Fruit fly (Drosophila melanogaster) whole organism, embryonic: ENCODE measurements around the gene CG14062.

Experiments used
- Antp ChIP-seq: fragments of 200-800 bp; sonication (Bioruptor generic); optimal IDR thresholded peaks from 3 replicates; lab custom pipeline; 2016; ENCODE audit warnings: missing biosample characterization, missing genetic modification characterization
- CG11085 ChIP-seq: fragments of 200-800 bp; sonication (Bioruptor generic); IDR thresholded peaks from 2 replicates; pipeline ENCODE4 v1.3.6; 2022; ENCODE audit warnings: missing biosample characterization, missing genetic modification characterization
- CG11456 ChIP-seq: fragments of 200-800 bp; sonication (Bioruptor generic); IDR thresholded peaks from 3 replicates; pipeline ENCODE4 v1.3.6; 2022; ENCODE audit warnings: missing biosample characterization, missing genetic modification characterization
- CG11504 ChIP-seq: fragments of 200-800 bp; sonication (Bioruptor generic); optimal IDR thresholded peaks from 3 replicates; lab custom pipeline; 2019; ENCODE audit warnings: missing biosample characterization, mild to moderate bottlenecking, missing genetic modification characterization, moderate library complexity
- CG12744 ChIP-seq: fragments of 200-800 bp; sonication (Bioruptor generic); optimal IDR thresholded peaks from 2 replicates; lab custom pipeline; 2016; ENCODE audit warnings: missing biosample characterization, missing genetic modification characterization
- CG13287 ChIP-seq: fragments of 200-800 bp; sonication (Bioruptor generic); IDR thresholded peaks from 2 replicates; pipeline ENCODE4 v1.3.6; 2022; ENCODE audit warnings: missing biosample characterization, missing genetic modification characterization; ENCODE audit not compliant: partially characterized antibody
- CG13296 ChIP-seq: fragments of 200-800 bp; sonication (Bioruptor generic); optimal IDR thresholded peaks from 3 replicates; lab custom pipeline; 2018; ENCODE audit warnings: missing biosample characterization, mild to moderate bottlenecking, missing genetic modification characterization
- CG13424 ChIP-seq: fragments of 200-800 bp; sonication (Bioruptor generic); optimal IDR thresholded peaks from 2 replicates; lab custom pipeline; 2019; ENCODE audit warnings: missing biosample characterization, mild to moderate bottlenecking, missing genetic modification characterization, moderate library complexity
- CG17359 ChIP-seq: fragments of 200-800 bp; sonication (Bioruptor generic); optimal IDR thresholded peaks from 3 replicates; lab custom pipeline; 2018; ENCODE audit warnings: missing biosample characterization, mild to moderate bottlenecking, missing genetic modification characterization, moderate library complexity
- CG17568 ChIP-seq: fragments of 200-800 bp; sonication (Bioruptor generic); optimal IDR thresholded peaks from 2 replicates; lab custom pipeline; 2018; ENCODE audit warnings: missing biosample characterization, mild to moderate bottlenecking, missing genetic modification characterization, moderate library complexity
- CG18011 ChIP-seq: fragments of 200-800 bp; sonication (Bioruptor generic); optimal IDR thresholded peaks from 2 replicates; lab custom pipeline; 2017; ENCODE audit warnings: missing biosample characterization, missing genetic modification characterization, mild to moderate bottlenecking, moderate library complexity, missing genotype
- CG18599 ChIP-seq: fragments of 200-800 bp; sonication (Bioruptor generic); optimal IDR thresholded peaks from 3 replicates; lab custom pipeline; 2017; ENCODE audit warnings: missing biosample characterization, missing genetic modification characterization, mild to moderate bottlenecking, moderate library complexity, missing genetic modification reagents
- CG2120 ChIP-seq: fragments of 200-800 bp; sonication (Bioruptor generic); optimal IDR thresholded peaks from 3 replicates; lab custom pipeline; 2016; ENCODE audit warnings: missing biosample characterization, missing genetic modification characterization
- CG2202 ChIP-seq: fragments of 200-800 bp; sonication (Bioruptor generic); optimal IDR thresholded peaks from 2 replicates; lab custom pipeline; 2018; ENCODE audit warnings: missing biosample characterization, mild to moderate bottlenecking, missing genetic modification characterization
- CG2712 ChIP-seq: fragments of 200-800 bp; optimal IDR thresholded peaks from 3 replicates; lab custom pipeline; 2019; ENCODE audit warnings: missing biosample characterization, mild to moderate bottlenecking, missing genetic modification characterization, moderate library complexity
- CG34376 ChIP-seq: fragments of 200-800 bp; sonication (Bioruptor generic); optimal IDR thresholded peaks from 2 replicates; lab custom pipeline; 2018; ENCODE audit warnings: missing biosample characterization, mild to moderate bottlenecking, missing genetic modification characterization
- CG43689 ChIP-seq: fragments of 200-800 bp; sonication (Bioruptor generic); IDR thresholded peaks from 2 replicates; pipeline ENCODE4 v1.3.6; 2022; ENCODE audit warnings: missing biosample characterization, missing genetic modification characterization
- CG8089 ChIP-seq: fragments of 200-800 bp; sonication (Bioruptor generic); optimal IDR thresholded peaks from 3 replicates; lab custom pipeline; 2016; ENCODE audit warnings: missing biosample characterization, missing genetic modification characterization
- CTCF ChIP-seq: fragments of 200-800 bp; sonication (Bioruptor generic); optimal IDR thresholded peaks from 2 replicates; lab custom pipeline; 2017; ENCODE audit warnings: missing biosample characterization, mild to moderate bottlenecking, missing genetic modification characterization, moderate library complexity
- Dek ChIP-seq: fragments of 200-800 bp; sonication (Bioruptor generic); optimal IDR thresholded peaks from 3 replicates; lab custom pipeline; 2019; ENCODE audit warnings: missing biosample characterization, mild to moderate bottlenecking, missing genetic modification characterization, moderate library complexity
- Mad ChIP-seq: fragments of 200-800 bp; sonication (Bioruptor generic); optimal IDR thresholded peaks from 2 replicates; lab custom pipeline; 2016; ENCODE audit warnings: missing biosample characterization, missing genetic modification characterization
- Neu2 ChIP-seq: fragments of 200-800 bp; sonication (Bioruptor generic); optimal IDR thresholded peaks from 3 replicates; lab custom pipeline; 2016; ENCODE audit warnings: missing biosample characterization, missing genetic modification characterization, borderline replicate concordance
- Oaz ChIP-seq: fragments of 200-800 bp; sonication (Bioruptor generic); IDR thresholded peaks from 2 replicates; pipeline ENCODE4 v1.3.6; 2022; ENCODE audit warnings: missing biosample characterization, missing genetic modification characterization
- Optix ChIP-seq: fragments of 200-800 bp; sonication (Bioruptor generic); IDR thresholded peaks from 3 replicates; pipeline ENCODE4 v1.3.6; 2022; ENCODE audit warnings: missing biosample characterization, missing genetic modification characterization
- PHDP ChIP-seq: fragments of 200-800 bp; sonication (Bioruptor generic); optimal IDR thresholded peaks from 3 replicates; lab custom pipeline; 2018; ENCODE audit warnings: missing biosample characterization, mild to moderate bottlenecking, missing genetic modification characterization, moderate library complexity
- Pdp1 ChIP-seq, 2 experiments: fragments of 200-800 bp; sonication (Bioruptor generic); optimal IDR thresholded peaks; 3 replicates each; lab custom pipeline; 2016; ENCODE audit warnings: missing biosample characterization in 2 of 2, missing genetic modification characterization in 2 of 2, mild to moderate bottlenecking in 1 of 2, moderate library complexity in 1 of 2
- Sin3A ChIP-seq: fragments of >200 bp; optimal IDR thresholded peaks from 2 replicates; lab custom pipeline; 2018
- Sox100B ChIP-seq: fragments of 200-800 bp; sonication (Bioruptor generic); optimal IDR thresholded peaks from 3 replicates; lab custom pipeline; 2018; ENCODE audit warnings: missing biosample characterization, mild to moderate bottlenecking, missing genetic modification characterization
- Sry-δ ChIP-seq: fragments of 200-800 bp; sonication (Bioruptor generic); optimal IDR thresholded peaks from 2 replicates; lab custom pipeline; 2016; ENCODE audit warnings: missing biosample characterization, missing genetic modification characterization
- TFAM ChIP-seq: fragments of 200-800 bp; sonication (Bioruptor generic); optimal IDR thresholded peaks from 2 replicates; lab custom pipeline; 2017; ENCODE audit warnings: missing biosample characterization, missing genetic modification characterization, inconsistent platforms
- Xrp1 ChIP-seq: fragments of 200-800 bp; sonication (Bioruptor generic); IDR thresholded peaks from 2 replicates; pipeline ENCODE4 v1.3.6; 2022; ENCODE audit warnings: missing biosample characterization, missing genetic modification characterization
- abd-A ChIP-seq: fragments of 200-800 bp; sonication (Bioruptor generic); optimal IDR thresholded peaks from 3 replicates; lab custom pipeline; 2019; ENCODE audit warnings: missing biosample characterization, mild to moderate bottlenecking, missing genetic modification characterization, moderate library complexity
- dmrt99B ChIP-seq: fragments of 200-800 bp; sonication (Bioruptor generic); optimal IDR thresholded peaks from 2 replicates; lab custom pipeline; 2018; ENCODE audit warnings: missing biosample characterization, mild to moderate bottlenecking, missing genetic modification characterization, moderate library complexity
- dpn ChIP-seq, 2 experiments: fragments of 200-800 bp; sonication (Bioruptor generic); optimal IDR thresholded peaks; 3 replicates each; lab custom pipeline; 2016; ENCODE audit warnings: missing biosample characterization in 2 of 2, missing genetic modification characterization in 2 of 2
- gcm ChIP-seq: fragments of 200-800 bp; sonication (Bioruptor generic); optimal IDR thresholded peaks from 2 replicates; lab custom pipeline; 2019; ENCODE audit warnings: missing biosample characterization, mild to moderate bottlenecking, missing genetic modification characterization, moderate library complexity
- grau ChIP-seq: fragments of 200-800 bp; optimal IDR thresholded peaks from 3 replicates; lab custom pipeline; 2019; ENCODE audit warnings: missing biosample characterization, mild to moderate bottlenecking, missing genetic modification characterization, moderate library complexity
- gsb-n ChIP-seq: fragments of 200-800 bp; sonication (Bioruptor generic); optimal IDR thresholded peaks from 3 replicates; lab custom pipeline; 2018; ENCODE audit warnings: missing biosample characterization, mild to moderate bottlenecking, missing genetic modification characterization
- hkb ChIP-seq, 2 experiments: fragments of 200-800 bp in 1 of 2; fragments of >200 bp in 1 of 2; sonication (Bioruptor generic) in 1 of 2; IDR thresholded peaks in 1 of 2; optimal IDR thresholded peaks in 1 of 2; 2 replicates each; pipeline versions ENCODE4 v1.3.6 to Lab custom; 2017 to 2022; ENCODE audit warnings: missing biosample characterization in 1 of 2, missing genetic modification characterization in 1 of 2
- ken ChIP-seq: fragments of 200-800 bp; sonication (Bioruptor generic); IDR thresholded peaks from 3 replicates; pipeline ENCODE4 v1.3.6; 2022; ENCODE audit warnings: missing biosample characterization, missing genetic modification characterization
- p53 ChIP-seq: fragments of 200-800 bp; sonication (Bioruptor generic); optimal IDR thresholded peaks from 2 replicates; lab custom pipeline; 2016; ENCODE audit warnings: missing biosample characterization, missing genetic modification characterization
- pb ChIP-seq: fragments of 200-800 bp; sonication (Bioruptor generic); optimal IDR thresholded peaks from 3 replicates; lab custom pipeline; 2016; ENCODE audit warnings: missing biosample characterization, missing genetic modification characterization
- pita ChIP-seq: fragments of 200-800 bp; sonication (Bioruptor generic); optimal IDR thresholded peaks from 2 replicates; lab custom pipeline; 2017; ENCODE audit warnings: missing biosample characterization, mild to moderate bottlenecking, missing genetic modification characterization
- scrt ChIP-seq: fragments of 200-800 bp; sonication (Bioruptor generic); optimal IDR thresholded peaks from 2 replicates; lab custom pipeline; 2018; ENCODE audit warnings: missing biosample characterization, mild to moderate bottlenecking, missing genetic modification characterization, moderate library complexity
- sens ChIP-seq: fragments of 200-800 bp; sonication (Bioruptor generic); peaks from one replicate; lab custom pipeline; 2016; ENCODE audit warnings: missing biosample characterization, missing genetic modification characterization
- sens-2 ChIP-seq: fragments of 200-800 bp; sonication (Bioruptor generic); IDR thresholded peaks from 2 replicates; pipeline ENCODE4 v1.3.6; 2022; ENCODE audit warnings: missing biosample characterization, missing genetic modification characterization
- sob ChIP-seq: fragments of 200-800 bp; sonication (Bioruptor generic); IDR thresholded peaks from 2 replicates; pipeline ENCODE4 v1.3.6; 2022; ENCODE audit warnings: missing biosample characterization, missing genetic modification characterization
- tx ChIP-seq: fragments of 200-800 bp; sonication (Bioruptor generic); optimal IDR thresholded peaks from 2 replicates; lab custom pipeline; 2016; ENCODE audit warnings: missing biosample characterization, missing genetic modification characterization
- vvl ChIP-seq: fragments of 200-800 bp; sonication (Bioruptor generic); IDR thresholded peaks from 2 replicates; pipeline ENCODE4 v1.3.6; 2022; ENCODE audit warnings: missing biosample characterization, missing genetic modification characterization
- wek ChIP-seq: fragments of 200-800 bp; sonication (Bioruptor generic); optimal IDR thresholded peaks from 3 replicates; lab custom pipeline; 2018; ENCODE audit warnings: missing biosample characterization, mild to moderate bottlenecking, missing genetic modification characterization, moderate library complexity
- wor ChIP-seq: fragments of 200-800 bp; sonication (Bioruptor generic); IDR thresholded peaks from 2 replicates; pipeline ENCODE4 v1.3.6; 2022; ENCODE audit warnings: missing biosample characterization, missing genetic modification characterization
- zen ChIP-seq: fragments of 200-800 bp; sonication (Bioruptor generic); optimal IDR thresholded peaks from 3 replicates; lab custom pipeline; 2018; ENCODE audit warnings: missing biosample characterization, mild to moderate bottlenecking, missing genetic modification characterization, moderate library complexity

The CG14062 gene

dm6 chr3R:28677527-28678134 lies 34.9 kb upstream of the CG14062 start (continued):
- TF ChIP-seq Xrp1 (GFP tag; lab: Robert Waterston, UW) (0 out of 2 replicates have a peak, but pooled peaks have one; percentile 9), PHDP (peak; percentile 44), sob (GFP tag; lab: Robert Waterston, UW) (no peak), Oaz (GFP tag; lab: Robert Waterston, UW) (no peak), tx (GFP tag; lab: Kevin White, UChicago) (no peak), wor (GFP tag; lab: Robert Waterston, UW) (no peak), CG11085 (GFP tag; lab: Robert Waterston, UW) (no peak), sens-2 (no peak), wek (GFP tag; lab: Kevin White, UChicago) (no peak), CG11456 (no peak), Sox100B (GFP tag; lab: Kevin White, UChicago) (peak; percentile 1), CG8089 (GFP tag; lab: Kevin White, UChicago) (no peak), gsb-n (tag; lab: Kevin White, UChicago) (no peak), sens (GFP tag; lab: Kevin White, UChicago) (peak; percentile 50), CG13287 (GFP tag; lab: Robert Waterston, UW) (no peak; the same call in 1 of the 2 replicates), hkb (optimal IDR thresholded peaks at IDR 0.05; lab: Kevin White, UChicago) (no peak), hkb (GFP tag; IDR thresholded peaks at IDR 0.05; lab: Robert Waterston, UW) (no peak), CG43689 (no peak), Antp (no peak), CG17568 (GFP tag; lab: Kevin White, UChicago) (no peak), Sin3A (lab: Kevin White, UChicago) (no peak), abd-A (tag; lab: Kevin White, UChicago) (peak; percentile 85), dmrt99B (tag; lab: Kevin White, UChicago) (peak; percentile 5), CG11504 (tag; lab: Kevin White, UChicago) (peak; percentile 28), CG17359 (tag; lab: Kevin White, UChicago) (peak; percentile 7), vvl (GFP tag; lab: Robert Waterston, UW) (peak; percentile 18; the same call in 1 of the 2 replicates), CG34376 (peak; percentile 19), Dek (tag; lab: Kevin White, UChicago) (peak; percentile 31), zen (tag; lab: Kevin White, UChicago) (no peak), Optix (GFP tag; lab: Robert Waterston, UW) (no peak), scrt (GFP tag; lab: Kevin White, UChicago) (peak; percentile 24), pb (GFP tag; lab: Kevin White, UChicago) (no peak), CG18011 (GFP tag; lab: Kevin White, UChicago) (peak; percentile 96), CG2120 (GFP tag; lab: Kevin White, UChicago) (peak; percentile 12), TFAM (GFP tag; lab: Kevin White, UChicago) (no peak), Pdp1 (GFP tag; optimal IDR thresholded peaks at IDR 0.05; lab: Kevin White, UChicago) (peak in 1 of 2 experiments; percentile 61), CG13424 (tag; lab: Kevin White, UChicago) (no peak), CG2712 (tag; lab: Kevin White, UChicago) (peak; percentile 17), ken (GFP tag; lab: Robert Waterston, UW) (no peak), Sry-δ (GFP tag; lab: Kevin White, UChicago) (no peak), CG18599 (GFP tag; lab: Kevin White, UChicago) (no peak), grau (tag; lab: Kevin White, UChicago) (peak; percentile 32), p53 (GFP tag; lab: Kevin White, UChicago) (no peak), CTCF (GFP tag; lab: Kevin White, UChicago) (peak; percentile 69), pita (GFP tag; lab: Kevin White, UChicago) (no peak), Mad (GFP tag; lab: Kevin White, UChicago) (no peak), dpn (GFP tag; optimal IDR thresholded peaks at IDR 0.05; lab: Kevin White, UChicago) (no peak), Neu2 (GFP tag; lab: Kevin White, UChicago) (no peak), CG2202 (tag; lab: Kevin White, UChicago) (no peak), CG13296 (peak; percentile 4), CG12744 (GFP tag; lab: Kevin White, UChicago) (no peak), gcm (GFP tag; lab: Kevin White, UChicago) (no peak)
